Worm (Caenorhabditis elegans) whole organism, young adult: ENCODE results near the gene Y17G7B.3.
A peak's percentile ranks its signal among the peaks of the same experiment; 100 is the strongest.

Experiments
- B0019.2 ChIP-seq: fragments of 200-800 bp; sonication (Bioruptor generic); conservative IDR thresholded peaks from 2 replicates; pipeline ENCODE4 v1.3.6; 2022; ENCODE audit warnings: missing genetic modification reagents, missing genetic modification characterization, missing compliant biosample characterization
- B0035.1 ChIP-seq: sonication (generic microtip); optimal IDR thresholded peaks from 2 replicates; lab custom pipeline; 2016; ENCODE audit warnings: missing genetic modification characterization, mild to moderate bottlenecking, missing compliant biosample characterization, missing genotype, missing genetic modification reagents
- B0336.3 ChIP-seq: fragments of 200-800 bp; sonication (Bioruptor generic); IDR thresholded peaks from 2 replicates; pipeline ENCODE4 v1.3.6; 2022; ENCODE audit warnings: missing genetic modification characterization, missing compliant biosample characterization
- D2030.7 ChIP-seq: fragments of 200-800 bp; sonication (Bioruptor generic); IDR thresholded peaks from 2 replicates; pipeline ENCODE4 v1.3.6; 2022; ENCODE audit warnings: missing genetic modification reagents, missing genetic modification characterization, missing compliant biosample characterization
- F22D6.2 ChIP-seq: sonication (generic microtip); optimal IDR thresholded peaks from 2 replicates; lab custom pipeline; 2016; ENCODE audit warnings: mild to moderate bottlenecking, missing genetic modification characterization, missing compliant biosample characterization
- F23B12.7 ChIP-seq: sonication (generic microtip); optimal IDR thresholded peaks from 2 replicates; lab custom pipeline; 2017; ENCODE audit warnings: missing genetic modification characterization, mild to moderate bottlenecking, missing compliant biosample characterization, antibody characterized with exemption, moderate library complexity; ENCODE audit not compliant: insufficient read depth
- F33H1.4 ChIP-seq: fragments of 200-800 bp; sonication (Bioruptor generic); IDR thresholded peaks from 2 replicates; pipeline ENCODE4 v1.3.6; 2022; ENCODE audit warnings: missing genetic modification reagents, missing genetic modification characterization, missing compliant biosample characterization
- F49E8.2 ChIP-seq: sonication (generic microtip); optimal IDR thresholded peaks from 3 replicates; lab custom pipeline; 2017; ENCODE audit warnings: missing genetic modification characterization, mild to moderate bottlenecking, missing compliant biosample characterization, antibody characterized with exemption, moderate library complexity; ENCODE audit not compliant: insufficient read depth
- F52B5.7 ChIP-seq: sonication (generic microtip); optimal IDR thresholded peaks from 2 replicates; lab custom pipeline; 2016; ENCODE audit warnings: mild to moderate bottlenecking, missing genetic modification characterization, missing compliant biosample characterization
- F55B11.4 ChIP-seq: sonication (generic microtip); optimal IDR thresholded peaks from 2 replicates; lab custom pipeline; 2016; ENCODE audit warnings: missing compliant biosample characterization, missing genetic modification characterization, borderline replicate concordance; ENCODE audit not compliant: insufficient read depth
- F57A8.1 ChIP-seq: fragments of 200-800 bp; sonication (Bioruptor generic); optimal IDR thresholded peaks from 2 replicates; lab custom pipeline; 2018; ENCODE audit warnings: mild to moderate bottlenecking, missing genetic modification characterization, moderate library complexity, missing compliant biosample characterization
- K11D2.4 ChIP-seq: fragments of 200-800 bp; sonication (Bioruptor generic); IDR thresholded peaks from 2 replicates; pipeline ENCODE4 v1.3.6; 2022; ENCODE audit warnings: missing genetic modification reagents, missing genetic modification characterization, missing compliant biosample characterization
- Y67H2A.10 ChIP-seq: fragments of 200-800 bp; sonication (Bioruptor generic); conservative IDR thresholded peaks from 2 replicates; pipeline ENCODE4 v1.3.6; 2022; ENCODE audit warnings: missing genetic modification reagents, missing genetic modification characterization, missing compliant biosample characterization
- Y79H2A.3 ChIP-seq: fragments of 200-800 bp; sonication (Bioruptor generic); conservative IDR thresholded peaks from 2 replicates; pipeline ENCODE4 v1.3.6; 2022; ENCODE audit warnings: missing genetic modification reagents, missing genetic modification characterization, missing compliant biosample characterization
- Y95B8A.8 ChIP-seq: fragments of 200-800 bp; sonication (Bioruptor generic); IDR thresholded peaks from 2 replicates; pipeline ENCODE4 v1.3.6; 2022; ENCODE audit warnings: missing genetic modification reagents, missing genetic modification characterization, missing compliant biosample characterization
- akir-1 ChIP-seq: fragments of 200-800 bp; sonication (Bioruptor generic); optimal IDR thresholded peaks from 2 replicates; lab custom pipeline; 2018; ENCODE audit warnings: mild to moderate bottlenecking, missing genetic modification characterization, moderate library complexity, missing compliant biosample characterization
- aptf-2 ChIP-seq: fragments of 200-800 bp; sonication (Bioruptor generic); conservative IDR thresholded peaks from 2 replicates; pipeline ENCODE4 v1.3.6; 2022; ENCODE audit warnings: missing genetic modification reagents, missing genetic modification characterization, missing compliant biosample characterization
- athp-1 ChIP-seq: sonication (generic microtip); optimal IDR thresholded peaks from 2 replicates; lab custom pipeline; 2017; ENCODE audit warnings: mild to moderate bottlenecking, missing genetic modification characterization, missing compliant biosample characterization
- attf-6 ChIP-seq: fragments of 200-800 bp; sonication (Bioruptor generic); IDR thresholded peaks from 2 replicates; pipeline ENCODE4 v1.3.6; 2022; ENCODE audit warnings: missing genetic modification reagents, missing genetic modification characterization, missing compliant biosample characterization
- bed-1 ChIP-seq: fragments of 200-800 bp; sonication (Bioruptor generic); IDR thresholded peaks from 2 replicates; pipeline ENCODE4 v1.3.6; 2022; ENCODE audit warnings: missing genetic modification reagents, missing genetic modification characterization, missing compliant biosample characterization
- cebp-2 ChIP-seq: fragments of 200-800 bp; sonication (Bioruptor generic); IDR thresholded peaks from 2 replicates; pipeline ENCODE4 v1.3.6; 2022; ENCODE audit warnings: missing genetic modification characterization, missing compliant biosample characterization
- ceh-27 ChIP-seq: fragments of 200-800 bp; sonication (Bioruptor generic); optimal IDR thresholded peaks from 2 replicates; lab custom pipeline; 2018; ENCODE audit warnings: mild to moderate bottlenecking, missing genetic modification characterization, moderate library complexity, missing compliant biosample characterization
- ceh-58 ChIP-seq: fragments of 200-800 bp; sonication (Bioruptor generic); IDR thresholded peaks from 2 replicates; pipeline ENCODE4 v1.3.6; 2022; ENCODE audit warnings: missing genetic modification characterization, missing compliant biosample characterization
- dpl-1 ChIP-seq: fragments of 150-350 bp; optimal IDR thresholded peaks from 2 replicates; lab custom pipeline; 2014; ENCODE audit warnings: missing biosample characterization, missing genetic modification reagents, missing genetic modification characterization
- egl-18 ChIP-seq: fragments of 200-800 bp; sonication (Bioruptor generic); IDR thresholded peaks from 2 replicates; pipeline ENCODE4 v1.3.6; 2022; ENCODE audit warnings: missing genetic modification reagents, missing genetic modification characterization, missing compliant biosample characterization
- egl-44 ChIP-seq: fragments of 200-800 bp; sonication (Bioruptor generic); IDR thresholded peaks from 2 replicates; pipeline ENCODE4 v1.3.6; 2022; ENCODE audit warnings: missing genetic modification reagents, missing genetic modification characterization, missing compliant biosample characterization
- him-1 ChIP-seq: sonication (generic microtip); optimal IDR thresholded peaks from 2 replicates; lab custom pipeline; 2016; ENCODE audit warnings: missing genotype, missing genetic modification reagents, missing genetic modification characterization, missing compliant biosample characterization
- hlh-26 ChIP-seq: fragments of 200-800 bp; sonication (Bioruptor generic); conservative IDR thresholded peaks from 2 replicates; pipeline ENCODE4 v1.3.6; 2022; ENCODE audit warnings: missing genetic modification reagents, missing genetic modification characterization, missing compliant biosample characterization
- hsf-1 ChIP-seq: fragments of 200-800 bp; sonication (Bioruptor generic); IDR thresholded peaks from 2 replicates; pipeline ENCODE4 v1.3.6; 2022; ENCODE audit warnings: missing genetic modification reagents, missing genetic modification characterization, missing compliant biosample characterization
- let-607 ChIP-seq, 2 experiments: fragments of 200-800 bp in 1 of 2; sonication (Bioruptor generic) in 1 of 2; sonication (generic microtip) in 1 of 2; optimal IDR thresholded peaks; 2 replicates each; lab custom pipeline; 2016 to 2018; ENCODE audit warnings: mild to moderate bottlenecking in 2 of 2, missing compliant biosample characterization in 2 of 2, missing genetic modification characterization in 2 of 2, moderate library complexity in 2 of 2, missing genotype in 1 of 2
- lin-26 ChIP-seq: fragments of 200-800 bp; sonication (Bioruptor generic); IDR thresholded peaks from 2 replicates; pipeline ENCODE4 v1.3.6; 2022; ENCODE audit warnings: missing genetic modification reagents, missing genetic modification characterization, missing compliant biosample characterization
- lin-35 ChIP-seq, 3 experiments: fragments of 150-350 bp in 2 of 3; sonication (generic microtip) in 1 of 3; optimal IDR thresholded peaks; 2 replicates each; lab custom pipeline; 2014 to 2018; ENCODE audit warnings: missing biosample characterization in 3 of 3, missing genetic modification characterization in 3 of 3, missing genetic modification reagents in 3 of 3
- lsl-1 ChIP-seq: fragments of 200-800 bp; sonication (Bioruptor generic); optimal IDR thresholded peaks from 2 replicates; lab custom pipeline; 2018; ENCODE audit warnings: mild to moderate bottlenecking, missing genetic modification characterization, moderate library complexity, missing compliant biosample characterization
- lsy-27 ChIP-seq: sonication (generic microtip); optimal IDR thresholded peaks from 2 replicates; lab custom pipeline; 2017; ENCODE audit warnings: missing genetic modification characterization, mild to moderate bottlenecking, missing compliant biosample characterization, antibody characterized with exemption, missing genotype, borderline replicate concordance; ENCODE audit not compliant: insufficient read depth
- madf-3 ChIP-seq: fragments of 200-800 bp; sonication (Bioruptor generic); IDR thresholded peaks from 2 replicates; pipeline ENCODE4 v1.3.6; 2022; ENCODE audit warnings: missing genetic modification reagents, missing genetic modification characterization, missing compliant biosample characterization
- madf-6 ChIP-seq: fragments of 200-800 bp; sonication (Bioruptor generic); IDR thresholded peaks from 2 replicates; pipeline ENCODE4 v1.3.6; 2022; ENCODE audit warnings: missing genetic modification reagents, missing genetic modification characterization, missing compliant biosample characterization
- mcd-1 ChIP-seq: fragments of 200-800 bp; sonication (Bioruptor generic); IDR thresholded peaks from 2 replicates; pipeline ENCODE4 v1.3.6; 2022; ENCODE audit warnings: missing genetic modification reagents, missing genetic modification characterization, missing compliant biosample characterization
- mes-4 ChIP-seq: sonication (generic microtip); optimal IDR thresholded peaks from 2 replicates; lab custom pipeline; 2016; ENCODE audit warnings: missing genotype, missing genetic modification characterization, missing compliant biosample characterization
- nfya-2 ChIP-seq: fragments of 200-800 bp; sonication (Bioruptor generic); IDR thresholded peaks from 2 replicates; pipeline ENCODE4 v1.3.6; 2022; ENCODE audit warnings: missing genetic modification reagents, missing genetic modification characterization, missing compliant biosample characterization
- nfyb-1 ChIP-seq: fragments of 200-800 bp; sonication (Bioruptor generic); IDR thresholded peaks from 2 replicates; pipeline ENCODE4 v1.3.6; 2022; ENCODE audit warnings: missing genetic modification reagents, missing genetic modification characterization, missing compliant biosample characterization
- rcor-1 ChIP-seq: fragments of 200-800 bp; sonication (Bioruptor generic); IDR thresholded peaks from 2 replicates; pipeline ENCODE4 v1.3.6; 2022; ENCODE audit warnings: missing genetic modification reagents, missing genetic modification characterization, missing compliant biosample characterization
- rpc-1 ChIP-seq, 2 experiments: fragments of 150-350 bp in 1 of 2; sonication (generic microtip) in 1 of 2; optimal IDR thresholded peaks; 2 replicates each; lab custom pipeline; 2014 to 2018; ENCODE audit warnings: missing biosample characterization in 1 of 2, missing genetic modification characterization in 1 of 2, missing genetic modification reagents in 1 of 2, missing genotype in 1 of 2
- sea-2 ChIP-seq: fragments of 200-800 bp; sonication (Bioruptor generic); IDR thresholded peaks from 2 replicates; pipeline ENCODE4 v1.3.6; 2022; ENCODE audit warnings: missing genetic modification characterization, missing compliant biosample characterization
- tbp1 ChIP-seq: fragments of 200-800 bp; sonication (Bioruptor generic); optimal IDR thresholded peaks from 2 replicates; lab custom pipeline; 2018; ENCODE audit warnings: mild to moderate bottlenecking, missing genetic modification characterization, missing compliant biosample characterization
- tlf-1 ChIP-seq: fragments of 200-800 bp; sonication (Bioruptor generic); optimal IDR thresholded peaks from 2 replicates; lab custom pipeline; 2018; ENCODE audit warnings: mild to moderate bottlenecking, missing genetic modification characterization, missing compliant biosample characterization
- zfh-2 ChIP-seq: fragments of 200-800 bp; sonication (Bioruptor generic); conservative IDR thresholded peaks from 2 replicates; pipeline ENCODE4 v1.3.6; 2022; ENCODE audit warnings: missing genetic modification reagents, missing genetic modification characterization, missing compliant biosample characterization
- ztf-22 ChIP-seq: fragments of 200-800 bp; sonication (Bioruptor generic); optimal IDR thresholded peaks from 2 replicates; lab custom pipeline; 2018; ENCODE audit warnings: mild to moderate bottlenecking, missing genetic modification characterization, moderate library complexity, missing compliant biosample characterization

Gene Y17G7B.3

DNA sequence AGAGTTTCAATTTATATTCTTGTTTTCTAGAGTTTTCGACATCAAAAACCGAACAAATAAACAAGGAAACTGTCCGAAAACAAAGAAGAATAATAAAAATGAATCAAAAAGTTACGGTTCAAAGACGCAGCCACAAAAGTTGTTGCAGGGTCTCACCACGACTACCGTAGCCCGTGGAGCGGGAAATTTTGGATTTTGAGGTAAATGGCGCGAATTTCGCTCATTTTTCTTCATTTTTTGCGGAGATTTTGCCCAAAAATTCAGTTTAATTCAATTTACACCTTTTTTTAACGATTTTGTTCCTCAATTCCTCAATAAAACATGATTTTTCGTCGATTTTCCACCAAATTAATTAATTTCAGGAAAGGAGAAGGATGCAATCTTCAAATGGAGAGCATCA lies 20.5 kb upstream of the Y17G7B.3 start, which contains the start of gene mex-1 (continued):
- TF ChIP-seq nfya-2 (GFP tag; lab: Robert Waterston, UW) (0 out of 2 replicates have a peak, but pooled peaks have one; percentile 73), let-607 (tag; optimal IDR thresholded peaks at IDR 0.05; lab: Kevin White, UChicago) (no peak), madf-6 (GFP tag; lab: Robert Waterston, UW) (peak; percentile 100), F49E8.2 (peak; percentile 78), egl-18 (GFP tag; lab: Robert Waterston, UW) (no peak), madf-3 (peak; percentile 99), him-1 (tag; lab: Kevin White, UChicago) (peak; percentile 62), hlh-26 (GFP tag; lab: Robert Waterston, UW) (no peak), F52B5.7 (tag; lab: Kevin White, UChicago) (no peak), tlf-1 (GFP tag; lab: Kevin White, UChicago) (peak; percentile 95), Y95B8A.8 (peak; percentile 90), attf-6 (peak; percentile 78), F23B12.7 (no peak), D2030.7 (GFP tag; lab: Robert Waterston, UW) (peak; percentile 98), athp-1 (tag; lab: Kevin White, UChicago) (peak; percentile 66), lsl-1 (GFP tag; lab: Kevin White, UChicago) (peak; percentile 100), K11D2.4 (GFP tag; lab: Robert Waterston, UW) (no peak), F57A8.1 (GFP tag; lab: Kevin White, UChicago) (no peak), ceh-27 (GFP tag; lab: Kevin White, UChicago) (no peak), B0019.2 (GFP tag; lab: Robert Waterston, UW) (peak; percentile 91), ztf-22 (GFP tag; lab: Kevin White, UChicago) (no peak), lsy-27 (peak; percentile 28), tbp1 (GFP tag; lab: Kevin White, UChicago) (peak; percentile 68), mes-4 (tag; lab: Kevin White, UChicago) (no peak), F55B11.4 (tag; lab: Kevin White, UChicago) (no peak), Y79H2A.3 (GFP tag; lab: Robert Waterston, UW) (peak; percentile 78), bed-1 (GFP tag; lab: Robert Waterston, UW) (no peak), egl-44 (no peak), zfh-2 (GFP tag; lab: Robert Waterston, UW) (no peak), ceh-58 (no peak), dpl-1 (peak; percentile 97), lin-35 (GFP tag; optimal IDR thresholded peaks at IDR 0.05; lab: Kevin White, UChicago) (peak in 2 of 3 experiments; percentile 19 to 81), F33H1.4 (GFP tag; lab: Robert Waterston, UW) (peak; percentile 100), Y67H2A.10 (GFP tag; lab: Robert Waterston, UW) (0 out of 2 replicates have a peak, but pooled peaks have one; percentile 33), lin-26 (GFP tag; lab: Robert Waterston, UW) (no peak), F22D6.2 (tag; lab: Kevin White, UChicago) (no peak), nfyb-1 (GFP tag; lab: Robert Waterston, UW) (peak; percentile 85; the same call in 1 of the 2 replicates), B0336.3 (peak; percentile 83), mcd-1 (GFP tag; lab: Robert Waterston, UW) (peak; percentile 89), akir-1 (GFP tag; lab: Kevin White, UChicago) (no peak), B0035.1 (tag; lab: Kevin White, UChicago) (no peak), aptf-2 (GFP tag; lab: Robert Waterston, UW) (0 out of 2 replicates have a peak, but pooled peaks have one; percentile 56), rcor-1 (GFP tag; lab: Robert Waterston, UW) (peak; percentile 92), cebp-2 (GFP tag; lab: Robert Waterston, UW) (no peak), rpc-1 (optimal IDR thresholded peaks at IDR 0.05; lab: Kevin White, UChicago) (no peak), rpc-1 (tag; optimal IDR thresholded peaks at IDR 0.05; lab: Kevin White, UChicago) (no peak), sea-2 (GFP tag; lab: Robert Waterston, UW) (no peak), hsf-1 (GFP tag; lab: Robert Waterston, UW) (peak; percentile 91)
